Worm (Caenorhabditis elegans) whole organism, young adult: Measurements from ENCODE around the gene F36A4.4.

Source experiments
- T07F8.4 ChIP-seq: sonication (generic microtip); optimal IDR thresholded peaks from 2 replicates; lab custom pipeline; 2016; ENCODE audit warnings: mild to moderate bottlenecking, missing genetic modification characterization, moderate library complexity, missing compliant biosample characterization
- Y95B8A.8 ChIP-seq: fragments of 200-800 bp; sonication (Bioruptor generic); IDR thresholded peaks from 2 replicates; pipeline ENCODE4 v1.3.6; 2022; ENCODE audit warnings: missing genetic modification reagents, missing genetic modification characterization, missing compliant biosample characterization
- madf-10 ChIP-seq: sonication (generic microtip); optimal IDR thresholded peaks from 2 replicates; lab custom pipeline; 2016; ENCODE audit warnings: mild to moderate bottlenecking, missing genetic modification characterization, missing compliant biosample characterization
- sptf-2 ChIP-seq: fragments of 200-800 bp; sonication (Bioruptor generic); optimal IDR thresholded peaks from 2 replicates; lab custom pipeline; 2018; ENCODE audit warnings: mild to moderate bottlenecking, missing genetic modification characterization, missing compliant biosample characterization

- no peak for TF ChIP-seq Y95B8A.8 (GFP tag; lab: Robert Waterston, UW)
- TF ChIP-seq madf-10 (tag; lab: Kevin White, UChicago) = no peak
- no peak for TF ChIP-seq T07F8.4 (tag; lab: Kevin White, UChicago)
- TF ChIP-seq sptf-2 = no peak
Measured at ce11 chrIV:4307227-4307946, 40.0 kb downstream of the F36A4.4 start, which contains the start of gene set-9.
